Worm (Caenorhabditis elegans) whole organism, L4 larva: ENCODE results near the gene srsx-35.

Experiments
- ceh-82 ChIP-seq: sonication (generic microtip); optimal IDR thresholded peaks from 2 replicates; lab custom pipeline; 2017; ENCODE audit warnings: missing biosample characterization, missing genetic modification characterization
- egl-43 ChIP-seq: fragments of 200-800 bp; sonication (Bioruptor generic); IDR thresholded peaks from 2 replicates; pipeline ENCODE4 v1.3.6; 2022; ENCODE audit warnings: missing genetic modification reagents, missing genetic modification characterization, missing compliant biosample characterization
- lin-39 ChIP-seq: fragments of 150-350 bp; optimal IDR thresholded peaks from 2 replicates; lab custom pipeline; 2014; ENCODE audit warnings: missing biosample characterization, missing genetic modification reagents, missing genetic modification characterization
- mdl-1 ChIP-seq, 2 experiments: fragments of 150-350 bp in 1 of 2; sonication (generic microtip) in 1 of 2; optimal IDR thresholded peaks; 2 replicates each; lab custom pipeline; 2014 to 2017; ENCODE audit warnings: missing biosample characterization in 2 of 2, missing genetic modification characterization in 2 of 2
- mdt-29 ChIP-seq: fragments of 200-800 bp; sonication (Bioruptor generic); IDR thresholded peaks from 2 replicates; pipeline ENCODE4 v1.3.6; 2022; ENCODE audit warnings: missing genetic modification reagents, missing genetic modification characterization, missing compliant biosample characterization
- snpc-4 ChIP-seq: fragments of 150-350 bp; optimal IDR thresholded peaks from 2 replicates; lab custom pipeline; 2014; ENCODE audit warnings: missing biosample characterization, missing genetic modification characterization

DNA sequence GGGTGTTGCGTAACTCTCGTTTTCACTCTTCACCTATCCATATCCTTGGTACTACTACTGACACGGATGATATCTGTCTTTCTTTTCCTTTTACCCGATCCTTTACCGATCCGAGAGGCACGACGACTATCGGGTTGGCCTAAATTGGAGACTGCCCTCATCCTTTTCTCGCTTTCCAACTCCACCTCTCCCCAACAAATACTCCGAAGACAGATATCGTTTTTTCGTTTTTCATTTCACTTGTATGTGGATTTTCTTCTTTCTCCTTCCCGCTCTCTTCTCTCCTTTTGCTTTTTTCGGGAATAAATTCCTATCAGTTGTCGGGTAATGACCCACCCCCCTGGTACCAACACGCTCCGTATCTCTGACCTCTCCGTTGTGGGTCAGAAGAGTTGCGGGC, 16.3 kb upstream of the srsx-35 start:
- TF ChIP-seq lin-39, result no peak
- no peak for TF ChIP-seq ceh-82 (tag; lab: Kevin White, UChicago)
- TF ChIP-seq mdl-1 (tag; optimal IDR thresholded peaks at IDR 0.05; lab: Kevin White, UChicago), result no peak
- no peak for TF ChIP-seq egl-43 (GFP tag; lab: Robert Waterston, UW)
- TF ChIP-seq snpc-4 (tag; lab: Kevin White, UChicago), result no peak
- no peak for TF ChIP-seq mdt-29
